Worm (Caenorhabditis elegans) whole organism, L1 larva: Measurements from ENCODE around the gene T14G12.12.

Experiments used
- ceh-82 ChIP-seq, 3 experiments: fragments of 150-350 bp in 1 of 3; sonication (generic microtip) in 2 of 3; optimal IDR thresholded peaks; 2 replicates each; lab custom pipeline; 2014 to 2017; ENCODE audit warnings: missing biosample characterization in 3 of 3, missing genetic modification characterization in 3 of 3
- isw-1 ChIP-seq: fragments of 200-800 bp; sonication (Bioruptor generic); IDR thresholded peaks from 2 replicates; pipeline ENCODE4 v1.3.6; 2022; ENCODE audit warnings: missing genetic modification characterization, missing compliant biosample characterization
- lin-15B ChIP-seq: fragments of 150-350 bp; sonication (generic microtip); optimal IDR thresholded peaks from 3 replicates; lab custom pipeline; 2014; ENCODE audit warnings: missing biosample characterization, missing genetic modification characterization
- lsy-2 ChIP-seq, 2 experiments: fragments of 150-350 bp; optimal IDR thresholded peaks; 2 replicates each; lab custom pipeline; 2014; ENCODE audit warnings: missing biosample characterization in 2 of 2, missing genetic modification characterization in 2 of 2
- nhr-28 ChIP-seq: fragments of 150-350 bp; optimal IDR thresholded peaks from 2 replicates; lab custom pipeline; 2014; ENCODE audit warnings: missing biosample characterization, missing genetic modification characterization
- nhr-77 ChIP-seq: fragments of 150-350 bp; optimal IDR thresholded peaks from 2 replicates; lab custom pipeline; 2014; ENCODE audit warnings: missing biosample characterization, missing genetic modification characterization
- pqm-1 ChIP-seq: sonication (generic microtip); optimal IDR thresholded peaks from 3 replicates; lab custom pipeline; 2017; ENCODE audit warnings: missing biosample characterization, missing genetic modification characterization
- unc-130 ChIP-seq: fragments of 150-350 bp; optimal IDR thresholded peaks from 2 replicates; lab custom pipeline; 2017; ENCODE audit warnings: missing biosample characterization, missing genetic modification characterization, inconsistent platforms
- unc-62 ChIP-seq: fragments of 150-350 bp; optimal IDR thresholded peaks from 2 replicates; lab custom pipeline; 2014; ENCODE audit warnings: missing biosample characterization, missing genetic modification reagents, missing genetic modification characterization

- TF ChIP-seq unc-130 (no peak), lin-15B (tag; lab: Kevin White, UChicago) (no peak), unc-62 (GFP tag; lab: Kevin White, UChicago) (no peak), ceh-82 (tag; optimal IDR thresholded peaks at IDR 0.05; lab: Kevin White, UChicago) (no peak), pqm-1 (tag; lab: Kevin White, UChicago) (no peak), isw-1 (GFP tag; lab: Robert Waterston, UW) (no peak), nhr-77 (tag; lab: Kevin White, UChicago) (no peak), lsy-2 (tag; optimal IDR thresholded peaks at IDR 0.05; lab: Kevin White, UChicago) (no peak), nhr-28 (tag; lab: Kevin White, UChicago) (no peak)
These were observed 48.6 kb downstream of the T14G12.12 start for ce11 chrX:3709747-3710146.
